Worm (Caenorhabditis elegans) whole organism, L2 larva: Measurements from ENCODE around the gene srx-50.

Experiments
- F13H6.1 ChIP-seq: sonication (generic microtip); optimal IDR thresholded peaks from 2 replicates; lab custom pipeline; 2016; ENCODE audit warnings: missing genetic modification characterization, missing compliant biosample characterization
- fos-1 ChIP-seq: fragments of 150-350 bp; optimal IDR thresholded peaks from 2 replicates; lab custom pipeline; 2014; ENCODE audit warnings: missing biosample characterization, missing genetic modification characterization
- lsy-2 ChIP-seq, 2 experiments: fragments of 150-350 bp in 1 of 2; sonication (generic microtip) in 1 of 2; optimal IDR thresholded peaks; 2 replicates each; lab custom pipeline; 2014 to 2017; ENCODE audit warnings: missing biosample characterization in 2 of 2, missing genetic modification characterization in 2 of 2
- nhr-23 ChIP-seq: fragments of 150-350 bp; optimal IDR thresholded peaks from 2 replicates; lab custom pipeline; 2014; ENCODE audit warnings: missing biosample characterization, missing genetic modification reagents, missing genetic modification characterization
- nhr-77 ChIP-seq: fragments of 150-350 bp; optimal IDR thresholded peaks from 2 replicates; lab custom pipeline; 2014; ENCODE audit warnings: missing biosample characterization, missing genetic modification characterization
- skn-1 ChIP-seq: sonication (generic microtip); optimal IDR thresholded peaks from 2 replicates; lab custom pipeline; 2017; ENCODE audit warnings: missing biosample characterization, missing genetic modification characterization
- unc-62 ChIP-seq: fragments of 150-350 bp; optimal IDR thresholded peaks from 2 replicates; lab custom pipeline; 2014; ENCODE audit warnings: missing biosample characterization, missing genetic modification reagents, missing genetic modification characterization

ce11 chrIV:7011728-7012127 lies 46.0 kb upstream of the srx-50 start, which contains the start of gene trxr-1:
- no peak for TF ChIP-seq skn-1 (tag; lab: Kevin White, UChicago)
- no peak for TF ChIP-seq nhr-23
- no peak for TF ChIP-seq fos-1 (tag; lab: Kevin White, UChicago)
- no peak for TF ChIP-seq lsy-2 (tag; optimal IDR thresholded peaks at IDR 0.05; lab: Kevin White, UChicago)
- TF ChIP-seq unc-62 (GFP tag; lab: Kevin White, UChicago), result no peak
- no peak for TF ChIP-seq F13H6.1 (tag; lab: Kevin White, UChicago)
- no peak for TF ChIP-seq nhr-77 (tag; lab: Kevin White, UChicago)
